Fruit fly (Drosophila melanogaster) whole organism, embryonic: ENCODE data around the gene Pi3K68D.

Source experiments
- Awh ChIP-seq: fragments of 200-800 bp; sonication (Bioruptor generic); IDR thresholded peaks from 2 replicates; pipeline ENCODE4, ENCODE4 v1.3.6; 2022; ENCODE audit warnings: missing biosample characterization, missing genetic modification characterization
- Bgb ChIP-seq: fragments of 200-800 bp; sonication (Bioruptor generic); IDR thresholded peaks from 2 replicates; pipeline ENCODE4 v1.3.6; 2022; ENCODE audit warnings: missing biosample characterization, missing genetic modification characterization; ENCODE audit not compliant: partially characterized antibody
- CG10321 ChIP-seq: fragments of 200-800 bp; sonication (Bioruptor generic); IDR thresholded peaks from 2 replicates; pipeline ENCODE4 v1.3.6; 2022; ENCODE audit warnings: missing biosample characterization, missing genetic modification characterization
- CG13123 ChIP-seq: fragments of 200-800 bp; sonication (Bioruptor generic); optimal IDR thresholded peaks from 2 replicates; lab custom pipeline; 2016; ENCODE audit warnings: missing biosample characterization, missing genetic modification characterization
- CG16813 ChIP-seq: fragments of 200-800 bp; sonication (Bioruptor generic); IDR thresholded peaks from 3 replicates; pipeline ENCODE4 v1.3.6; 2022; ENCODE audit warnings: missing biosample characterization, missing genetic modification characterization; ENCODE audit not compliant: partially characterized antibody
- CG17186 ChIP-seq: fragments of 200-800 bp; sonication (Bioruptor generic); optimal IDR thresholded peaks from 3 replicates; lab custom pipeline; 2017; ENCODE audit warnings: missing biosample characterization, missing genetic modification reagents, missing genetic modification characterization
- CG17359 ChIP-seq: fragments of 200-800 bp; sonication (Bioruptor generic); optimal IDR thresholded peaks from 3 replicates; lab custom pipeline; 2018; ENCODE audit warnings: missing biosample characterization, mild to moderate bottlenecking, missing genetic modification characterization, moderate library complexity
- CG17829 ChIP-seq: fragments of 200-800 bp; optimal IDR thresholded peaks from 2 replicates; lab custom pipeline; 2019; ENCODE audit warnings: missing biosample characterization, mild to moderate bottlenecking, missing genetic modification characterization, moderate library complexity
- CG18599 ChIP-seq: fragments of 200-800 bp; sonication (Bioruptor generic); optimal IDR thresholded peaks from 3 replicates; lab custom pipeline; 2017; ENCODE audit warnings: missing biosample characterization, missing genetic modification characterization, mild to moderate bottlenecking, moderate library complexity, missing genetic modification reagents
- CG2875 ChIP-seq: fragments of 200-800 bp; sonication (Bioruptor generic); optimal IDR thresholded peaks from 2 replicates; lab custom pipeline; 2017; ENCODE audit warnings: missing biosample characterization, mild to moderate bottlenecking, missing genetic modification characterization, missing genetic modification reagents
- CG31224 ChIP-seq: fragments of 200-800 bp; sonication (Bioruptor generic); IDR thresholded peaks from 2 replicates; pipeline ENCODE4 v1.3.6; 2022; ENCODE audit warnings: missing biosample characterization, missing genetic modification characterization
- CG33557 ChIP-seq: fragments of 200-800 bp; sonication (Bioruptor generic); optimal IDR thresholded peaks from 2 replicates; lab custom pipeline; 2019; ENCODE audit warnings: missing biosample characterization, mild to moderate bottlenecking, missing genetic modification characterization, moderate library complexity
- CG34376 ChIP-seq: fragments of 200-800 bp; sonication (Bioruptor generic); optimal IDR thresholded peaks from 2 replicates; lab custom pipeline; 2018; ENCODE audit warnings: missing biosample characterization, mild to moderate bottlenecking, missing genetic modification characterization
- CG4328 ChIP-seq: fragments of 200-800 bp; sonication (Bioruptor generic); optimal IDR thresholded peaks from 3 replicates; lab custom pipeline; 2017; ENCODE audit warnings: missing biosample characterization, missing genetic modification reagents, missing genetic modification characterization
- CG9932 ChIP-seq: fragments of 200-800 bp; sonication (Bioruptor generic); IDR thresholded peaks from 2 replicates; pipeline ENCODE4 v1.3.6; 2022; ENCODE audit warnings: missing biosample characterization, missing genetic modification characterization
- CHES-1-like ChIP-seq: fragments of 200-800 bp; sonication (Bioruptor generic); optimal IDR thresholded peaks from 2 replicates; lab custom pipeline; 2016; ENCODE audit warnings: missing biosample characterization, missing genetic modification characterization
- CTCF ChIP-seq: fragments of 200-800 bp; sonication (Bioruptor generic); optimal IDR thresholded peaks from 2 replicates; lab custom pipeline; 2017; ENCODE audit warnings: missing biosample characterization, mild to moderate bottlenecking, missing genetic modification characterization, moderate library complexity
- Chrac-16 ChIP-seq: fragments of 200-800 bp; sonication (Bioruptor generic); optimal IDR thresholded peaks from 3 replicates; lab custom pipeline; 2016; ENCODE audit warnings: missing biosample characterization, missing genetic modification characterization
- Dbx ChIP-seq: fragments of 200-800 bp; sonication (Bioruptor generic); IDR thresholded peaks from 3 replicates; pipeline ENCODE4 v1.3.6; 2022; ENCODE audit warnings: missing biosample characterization, missing genetic modification characterization
- Doc3 ChIP-seq: fragments of 200-800 bp; sonication (Bioruptor generic); IDR thresholded peaks from 3 replicates; pipeline ENCODE4 v1.3.6; 2022; ENCODE audit warnings: missing biosample characterization, missing genetic modification characterization; ENCODE audit not compliant: partially characterized antibody
- Dp ChIP-seq: fragments of 200-800 bp; sonication (Bioruptor generic); optimal IDR thresholded peaks from 2 replicates; lab custom pipeline; 2018; ENCODE audit warnings: missing biosample characterization, mild to moderate bottlenecking, missing genetic modification characterization, moderate library complexity
- ERR ChIP-seq: fragments of 200-800 bp; sonication (Bioruptor generic); optimal IDR thresholded peaks from 2 replicates; lab custom pipeline; 2016; ENCODE audit warnings: missing biosample characterization, missing genetic modification characterization
- Ets65A ChIP-seq: fragments of 200-800 bp; sonication (Bioruptor generic); peaks from one replicate; lab custom pipeline; 2016; ENCODE audit warnings: missing biosample characterization, missing genetic modification characterization
- Gug ChIP-seq: fragments of 200-800 bp; sonication (Bioruptor generic); IDR thresholded peaks from 4 replicates; pipeline ENCODE4 v1.3.6; 2022; ENCODE audit warnings: missing biosample characterization, missing genetic modification characterization
- HLH4C ChIP-seq: fragments of 200-800 bp; sonication (Bioruptor generic); IDR thresholded peaks from 3 replicates; pipeline ENCODE4 v1.3.6; 2022; ENCODE audit warnings: missing biosample characterization, missing genetic modification characterization; ENCODE audit not compliant: partially characterized antibody
- HLH54F ChIP-seq: fragments of 200-800 bp; sonication (Bioruptor generic); optimal IDR thresholded peaks from 3 replicates; lab custom pipeline; 2016; ENCODE audit warnings: missing biosample characterization, missing genetic modification characterization
- Hey ChIP-seq: fragments of 200-800 bp; sonication (Bioruptor generic); optimal IDR thresholded peaks from 3 replicates; lab custom pipeline; 2018; ENCODE audit warnings: missing biosample characterization, mild to moderate bottlenecking, missing genetic modification characterization
- Jarid2 ChIP-seq: fragments of 200-800 bp; sonication (Bioruptor generic); optimal IDR thresholded peaks from 3 replicates; lab custom pipeline; 2017; ENCODE audit warnings: mild to moderate bottlenecking, missing biosample characterization, missing genetic modification reagents, missing genetic modification characterization
- MESR4 ChIP-seq: fragments of 200-800 bp; sonication (Bioruptor generic); optimal IDR thresholded peaks from 2 replicates; lab custom pipeline; 2018; ENCODE audit warnings: missing biosample characterization, mild to moderate bottlenecking, missing genetic modification characterization, moderate library complexity
- Opbp ChIP-seq: fragments of 200-800 bp; sonication (Bioruptor generic); IDR thresholded peaks from 3 replicates; pipeline ENCODE4 v1.3.6; 2022; ENCODE audit warnings: missing biosample characterization, missing genetic modification characterization; ENCODE audit not compliant: partially characterized antibody
- Pdp1 ChIP-seq, 2 experiments: fragments of 200-800 bp; sonication (Bioruptor generic); optimal IDR thresholded peaks; 3 replicates each; lab custom pipeline; 2016; ENCODE audit warnings: missing biosample characterization in 2 of 2, missing genetic modification characterization in 2 of 2, mild to moderate bottlenecking in 1 of 2, moderate library complexity in 1 of 2
- Rfx ChIP-seq: fragments of 200-800 bp; sonication (Bioruptor generic); IDR thresholded peaks from 2 replicates; pipeline ENCODE4 v1.3.6; 2022; ENCODE audit warnings: missing biosample characterization, missing genetic modification characterization
- Side ChIP-seq: fragments of 200-800 bp; sonication (Bioruptor generic); optimal IDR thresholded peaks from 2 replicates; lab custom pipeline; 2016; ENCODE audit warnings: missing biosample characterization, missing genetic modification characterization
- Sin3A ChIP-seq: fragments of >200 bp; optimal IDR thresholded peaks from 2 replicates; lab custom pipeline; 2018
- al ChIP-seq: fragments of 200-800 bp; sonication (Bioruptor generic); IDR thresholded peaks from 2 replicates; pipeline ENCODE4 v1.3.6; 2022; ENCODE audit warnings: missing biosample characterization, missing genetic modification characterization
- amos ChIP-seq: fragments of 200-800 bp; sonication (Bioruptor generic); IDR thresholded peaks from 2 replicates; pipeline ENCODE4 v1.3.6; 2022; ENCODE audit warnings: missing biosample characterization, missing genetic modification characterization; ENCODE audit not compliant: partially characterized antibody
- cas ChIP-seq: fragments of 200-800 bp; sonication (Bioruptor generic); IDR thresholded peaks from 2 replicates; pipeline ENCODE4 v1.3.6; 2022; ENCODE audit warnings: missing biosample characterization, missing genetic modification characterization
- chinmo ChIP-seq: fragments of 200-800 bp; sonication (Bioruptor generic); IDR thresholded peaks from 4 replicates; pipeline ENCODE4 v1.3.6; 2022; ENCODE audit warnings: missing biosample characterization, missing genetic modification characterization; ENCODE audit not compliant: partially characterized antibody
- chm ChIP-seq: fragments of 200-800 bp; sonication (Bioruptor generic); IDR thresholded peaks from 2 replicates; pipeline ENCODE4 v1.3.6; 2022; ENCODE audit warnings: missing biosample characterization, missing genetic modification characterization
- eyg ChIP-seq: fragments of 200-800 bp; sonication (Bioruptor generic); optimal IDR thresholded peaks from 3 replicates; lab custom pipeline; 2016; ENCODE audit warnings: missing biosample characterization, missing genetic modification characterization
- grn ChIP-seq: fragments of 200-800 bp; sonication (Bioruptor generic); optimal IDR thresholded peaks from 3 replicates; lab custom pipeline; 2017; ENCODE audit warnings: missing biosample characterization, missing genetic modification characterization
- inv ChIP-seq: fragments of 200-800 bp; sonication (Bioruptor generic); IDR thresholded peaks from 2 replicates; pipeline ENCODE4 v1.3.6; 2022; ENCODE audit warnings: missing biosample characterization, missing genetic modification characterization; ENCODE audit not compliant: partially characterized antibody
- mam ChIP-seq: fragments of 200-800 bp; sonication (Bioruptor generic); optimal IDR thresholded peaks from 3 replicates; lab custom pipeline; 2016; ENCODE audit warnings: missing biosample characterization, missing genetic modification characterization
- onecut ChIP-seq: fragments of 200-800 bp; sonication (Bioruptor generic); IDR thresholded peaks from 2 replicates; pipeline ENCODE4 v1.3.6; 2022; ENCODE audit warnings: missing biosample characterization, missing genetic modification characterization
- pros ChIP-seq: fragments of 200-800 bp; sonication (Bioruptor generic); optimal IDR thresholded peaks from 3 replicates; lab custom pipeline; 2019; ENCODE audit warnings: missing biosample characterization, mild to moderate bottlenecking, missing genetic modification characterization, moderate library complexity
- pzg ChIP-seq: fragments of 200-800 bp; sonication (Bioruptor generic); optimal IDR thresholded peaks from 3 replicates; lab custom pipeline; 2018; ENCODE audit warnings: missing biosample characterization, mild to moderate bottlenecking, missing genetic modification characterization, moderate library complexity
- shn ChIP-seq: fragments of 200-800 bp; sonication (Bioruptor generic); optimal IDR thresholded peaks from 3 replicates; lab custom pipeline; 2016; ENCODE audit warnings: missing biosample characterization, missing genetic modification characterization
- slou ChIP-seq: fragments of 200-800 bp; sonication (Bioruptor generic); optimal IDR thresholded peaks from 3 replicates; lab custom pipeline; 2016; ENCODE audit warnings: missing biosample characterization, missing genetic modification characterization
- zen ChIP-seq: fragments of 200-800 bp; sonication (Bioruptor generic); optimal IDR thresholded peaks from 3 replicates; lab custom pipeline; 2018; ENCODE audit warnings: missing biosample characterization, mild to moderate bottlenecking, missing genetic modification characterization, moderate library complexity

The Pi3K68D gene

DNA sequence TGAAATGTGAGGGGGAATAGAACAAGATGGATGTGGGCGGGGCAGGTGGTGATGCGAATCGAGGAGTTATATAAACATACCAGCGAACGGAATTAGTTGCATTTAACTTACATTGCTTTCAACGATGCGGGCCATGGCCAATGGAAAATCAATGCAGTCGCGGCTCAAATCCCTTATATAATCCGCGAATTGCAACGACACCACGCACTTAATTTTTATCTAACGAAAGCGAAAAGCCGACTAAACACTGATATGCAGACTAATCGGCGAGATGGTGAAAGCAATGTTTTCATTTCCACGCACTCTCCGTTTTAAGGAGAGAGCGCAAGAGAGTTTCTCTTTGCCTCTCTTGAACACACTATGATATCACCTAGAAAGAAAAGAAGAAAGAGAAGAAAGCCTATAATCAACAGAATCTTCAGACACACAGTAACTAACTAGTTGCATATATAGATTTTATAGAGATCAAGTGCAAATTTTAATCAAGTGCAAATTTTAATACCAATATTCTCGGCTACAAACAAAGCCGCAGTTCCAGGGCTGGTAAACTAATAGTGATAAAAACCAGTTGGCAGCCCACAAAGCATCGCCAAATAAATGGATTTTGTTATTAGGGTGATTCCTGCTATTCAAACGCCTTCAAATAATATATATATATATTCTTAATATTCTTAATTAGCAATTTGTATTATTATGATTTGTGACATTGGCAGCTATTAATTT is 32.1 kb upstream of the Pi3K68D start, which contains the start of the genes CG11597 and CG5946 (continued):
- TF ChIP-seq CG34376 (GFP tag; lab: Kevin White, UChicago) (peak; percentile 6), Awh (GFP tag; lab: Robert Waterston, UW) (0 out of 2 replicates have a peak, but pooled peaks have one; percentile 6), Opbp (GFP tag; lab: Robert Waterston, UW) (peak; percentile 21; the same call in 1 of the 3 replicates), Hey (no peak), chm (GFP tag; lab: Robert Waterston, UW) (0 out of 2 replicates have a peak, but pooled peaks have one; percentile 38), chinmo (GFP tag; lab: Robert Waterston, UW) (peak; percentile 8; the same call in 1 of the 4 replicates), Bgb (peak; percentile 20; the same call in 1 of the 2 replicates), ERR (GFP tag; lab: Kevin White, UChicago) (no peak), CG16813 (peak; percentile 19; the same call in 1 of the 3 replicates), CG31224 (GFP tag; lab: Robert Waterston, UW) (no peak), MESR4 (GFP tag; lab: Kevin White, UChicago) (peak; percentile 10), CG2875 (GFP tag; lab: Kevin White, UChicago) (no peak), pros (GFP tag; lab: Kevin White, UChicago) (peak; percentile 2), HLH4C (no peak), Pdp1 (GFP tag; optimal IDR thresholded peaks at IDR 0.05; lab: Kevin White, UChicago) (peak in 1 of 2 experiments; percentile 97), CG9932 (GFP tag; lab: Robert Waterston, UW) (peak; percentile 63), eyg (GFP tag; lab: Kevin White, UChicago) (no peak), CHES-1-like (GFP tag; lab: Kevin White, UChicago) (no peak), slou (GFP tag; lab: Kevin White, UChicago) (no peak), al (GFP tag; lab: Robert Waterston, UW) (no peak), zen (tag; lab: Kevin White, UChicago) (no peak), Ets65A (GFP tag; lab: Kevin White, UChicago) (no peak), inv (GFP tag; lab: Robert Waterston, UW) (no peak; the same call in 1 of the 2 replicates), CG33557 (no peak), HLH54F (GFP tag; lab: Kevin White, UChicago) (no peak), cas (GFP tag; lab: Robert Waterston, UW) (no peak), shn (GFP tag; lab: Kevin White, UChicago) (no peak), Side (no peak), onecut (GFP tag; lab: Robert Waterston, UW) (peak; percentile 45), CG17829 (tag; lab: Kevin White, UChicago) (no peak), Rfx (0 out of 2 replicates have a peak, but pooled peaks have one; percentile 6), CG10321 (GFP tag; lab: Robert Waterston, UW) (no peak), Jarid2 (GFP tag; lab: Kevin White, UChicago) (peak; percentile 35), Dbx (GFP tag; lab: Robert Waterston, UW) (no peak), CG13123 (GFP tag; lab: Kevin White, UChicago) (no peak), CG18599 (no peak), CG17186 (no peak), CG4328 (no peak), CTCF (GFP tag; lab: Kevin White, UChicago) (no peak), mam (GFP tag; lab: Kevin White, UChicago) (peak; percentile 27), Dp (GFP tag; lab: Kevin White, UChicago) (no peak), CG17359 (tag; lab: Kevin White, UChicago) (no peak), grn (GFP tag; lab: Kevin White, UChicago) (no peak), Doc3 (GFP tag; lab: Robert Waterston, UW) (peak; percentile 30; the same call in 1 of the 3 replicates), amos (GFP tag; lab: Robert Waterston, UW) (peak; percentile 61), pzg (GFP tag; lab: Kevin White, UChicago) (peak; percentile 29), Gug (peak; percentile 22; the same call in 1 of the 4 replicates), Sin3A (peak; percentile 3), Chrac-16 (GFP tag; lab: Kevin White, UChicago) (no peak)
